Fruit fly (Drosophila melanogaster) whole organism, embryonic: ENCODE data around the gene CG43063.

Source experiments
- CG17328 ChIP-seq: fragments of 200-800 bp; sonication (Bioruptor generic); IDR thresholded peaks from 2 replicates; pipeline ENCODE4 v1.3.6; 2022; ENCODE audit warnings: missing biosample characterization, missing genetic modification characterization
- CG17829 ChIP-seq: fragments of 200-800 bp; optimal IDR thresholded peaks from 2 replicates; lab custom pipeline; 2019; ENCODE audit warnings: missing biosample characterization, mild to moderate bottlenecking, missing genetic modification characterization, moderate library complexity
- CG2202 ChIP-seq: fragments of 200-800 bp; sonication (Bioruptor generic); optimal IDR thresholded peaks from 2 replicates; lab custom pipeline; 2018; ENCODE audit warnings: missing biosample characterization, mild to moderate bottlenecking, missing genetic modification characterization
- CG34224 ChIP-seq: fragments of 200-800 bp; sonication (Bioruptor generic); IDR thresholded peaks from 3 replicates; pipeline ENCODE4 v1.3.6; 2022; ENCODE audit warnings: missing biosample characterization, missing genetic modification characterization; ENCODE audit not compliant: partially characterized antibody
- CG6854 ChIP-seq: fragments of 200-800 bp; sonication (Bioruptor generic); optimal IDR thresholded peaks from 3 replicates; lab custom pipeline; 2017; ENCODE audit warnings: missing biosample characterization, mild to moderate bottlenecking, missing genetic modification characterization
- CG9609 ChIP-seq: fragments of 200-800 bp; sonication (Bioruptor generic); optimal IDR thresholded peaks from 3 replicates; lab custom pipeline; 2016; ENCODE audit warnings: missing biosample characterization, missing genetic modification characterization
- abd-A ChIP-seq: fragments of 200-800 bp; sonication (Bioruptor generic); optimal IDR thresholded peaks from 3 replicates; lab custom pipeline; 2019; ENCODE audit warnings: missing biosample characterization, mild to moderate bottlenecking, missing genetic modification characterization, moderate library complexity
- cwo ChIP-seq: fragments of 200-800 bp; sonication (Bioruptor generic); optimal IDR thresholded peaks from 3 replicates; lab custom pipeline; 2017; ENCODE audit warnings: missing biosample characterization, missing genetic modification characterization, mild to moderate bottlenecking, moderate library complexity, missing genetic modification reagents
- dati ChIP-seq: fragments of 200-800 bp; sonication (Bioruptor generic); IDR thresholded peaks from 2 replicates; pipeline ENCODE4 v1.3.6; 2022; ENCODE audit warnings: missing biosample characterization, missing genetic modification characterization
- ind ChIP-seq: fragments of 200-800 bp; sonication (Bioruptor generic); optimal IDR thresholded peaks from 3 replicates; lab custom pipeline; 2016; ENCODE audit warnings: missing biosample characterization, missing genetic modification characterization
- psq ChIP-seq: fragments of 200-800 bp; sonication (Bioruptor generic); optimal IDR thresholded peaks from 2 replicates; lab custom pipeline; 2017; ENCODE audit warnings: missing biosample characterization, missing genetic modification characterization
- stc ChIP-seq: fragments of 200-800 bp; sonication (Bioruptor generic); IDR thresholded peaks from 2 replicates; pipeline ENCODE4 v1.3.6; 2022; ENCODE audit warnings: missing biosample characterization, missing genetic modification characterization

DNA sequence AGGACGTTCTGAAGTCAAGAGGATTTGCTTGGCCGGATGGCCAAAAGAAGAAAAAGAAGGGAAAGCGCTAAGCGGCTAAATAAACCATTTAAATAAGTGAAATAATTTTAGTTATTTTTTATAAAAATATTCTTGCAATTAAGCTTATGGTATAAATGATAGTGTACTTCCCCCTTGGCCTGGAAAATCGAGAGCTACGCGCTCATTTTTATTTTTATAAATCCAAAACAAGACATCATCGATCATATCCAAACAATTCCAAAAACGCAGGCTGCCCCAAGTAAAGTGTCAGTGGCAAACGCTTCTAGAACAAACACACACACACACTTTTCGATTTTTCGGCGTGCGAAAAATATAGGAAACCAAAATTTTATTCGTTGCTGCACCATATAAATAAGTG lies 41.6 kb upstream of the CG43063 start, which contains the start of gene Hsc70-2:
- no peak for TF ChIP-seq CG34224 (GFP tag; lab: Robert Waterston, UW)
- no peak for TF ChIP-seq dati (GFP tag; lab: Robert Waterston, UW)
- no peak for TF ChIP-seq CG17829 (tag; lab: Kevin White, UChicago)
- TF ChIP-seq stc: no peak
- TF ChIP-seq cwo (GFP tag; lab: Kevin White, UChicago): no peak
- no peak for TF ChIP-seq abd-A (tag; lab: Kevin White, UChicago)
- TF ChIP-seq CG6854 (GFP tag; lab: Kevin White, UChicago): no peak
- no peak for TF ChIP-seq psq
- TF ChIP-seq ind (GFP tag; lab: Kevin White, UChicago): no peak
- no peak for TF ChIP-seq CG17328 (GFP tag; lab: Robert Waterston, UW)
- no peak for TF ChIP-seq CG2202 (tag; lab: Kevin White, UChicago)
- TF ChIP-seq CG9609 (GFP tag; lab: Kevin White, UChicago): no peak
